Worm (Caenorhabditis elegans) whole organism, early embryonic: ENCODE results near the gene Y69E1A.8.

ENCODE experiments used
- B0310.2 ChIP-seq: sonication (generic microtip); optimal IDR thresholded peaks from 2 replicates; lab custom pipeline; 2016; ENCODE audit warnings: mild to moderate bottlenecking, missing genetic modification characterization, missing compliant biosample characterization
- F13C5.2 ChIP-seq: sonication (generic microtip); optimal IDR thresholded peaks from 2 replicates; lab custom pipeline; 2017; ENCODE audit warnings: mild to moderate bottlenecking, missing genetic modification characterization, inconsistent platforms, missing compliant biosample characterization
- aly-1 ChIP-seq: sonication (generic microtip); optimal IDR thresholded peaks from 2 replicates; lab custom pipeline; 2016; ENCODE audit warnings: missing genetic modification characterization, missing compliant biosample characterization
- ama-1 ChIP-seq: fragments of 150-350 bp; optimal IDR thresholded peaks from 2 replicates; lab custom pipeline; 2014
- ceh-13 ChIP-seq: fragments of 200-800 bp; sonication (Bioruptor generic); optimal IDR thresholded peaks from 2 replicates; lab custom pipeline; 2018; ENCODE audit warnings: mild to moderate bottlenecking, missing genetic modification characterization, missing compliant biosample characterization
- ceh-36 ChIP-seq: sonication (generic microtip); optimal IDR thresholded peaks from 2 replicates; lab custom pipeline; 2016; ENCODE audit warnings: missing genetic modification characterization, inconsistent platforms, missing compliant biosample characterization
- ets-7 ChIP-seq: sonication (generic microtip); optimal IDR thresholded peaks from 2 replicates; lab custom pipeline; 2016; ENCODE audit warnings: missing genotype, missing genetic modification characterization, missing compliant biosample characterization
- flt-1 ChIP-seq: fragments of 200-800 bp; sonication (Bioruptor generic); IDR thresholded peaks from 2 replicates; pipeline ENCODE4 v1.3.6; 2022; ENCODE audit warnings: missing genetic modification characterization, missing compliant biosample characterization
- hmbx-1 ChIP-seq: sonication (generic microtip); optimal IDR thresholded peaks from 2 replicates; lab custom pipeline; 2016; ENCODE audit warnings: mild to moderate bottlenecking, missing genetic modification characterization, missing compliant biosample characterization
- hmg-4 ChIP-seq: fragments of 200-800 bp; sonication (Bioruptor generic); optimal IDR thresholded peaks from 2 replicates; lab custom pipeline; 2018; ENCODE audit warnings: mild to moderate bottlenecking, missing genetic modification characterization, missing compliant biosample characterization
- hnd-1 ChIP-seq: sonication (generic microtip); optimal IDR thresholded peaks from 2 replicates; lab custom pipeline; 2016; ENCODE audit warnings: missing genetic modification characterization, missing compliant biosample characterization
- pes-1 ChIP-seq: fragments of 200-800 bp; sonication (Bioruptor generic); IDR thresholded peaks from 2 replicates; pipeline ENCODE4 v1.3.6; 2022; ENCODE audit warnings: missing genetic modification reagents, missing genetic modification characterization, missing compliant biosample characterization
- scrt-1 ChIP-seq: fragments of 200-800 bp; sonication (Bioruptor generic); IDR thresholded peaks from 2 replicates; pipeline ENCODE4 v1.3.6; 2022; ENCODE audit warnings: missing genetic modification characterization, missing compliant biosample characterization
- sea-1 ChIP-seq: fragments of 200-800 bp; sonication (Bioruptor generic); conservative IDR thresholded peaks from 2 replicates; pipeline ENCODE4 v1.3.6; 2022; ENCODE audit warnings: missing genetic modification characterization, missing compliant biosample characterization
- tbx-11 ChIP-seq: fragments of 200-800 bp; sonication (Bioruptor generic); IDR thresholded peaks from 2 replicates; pipeline ENCODE4 v1.3.6; 2022; ENCODE audit warnings: missing genetic modification characterization, missing compliant biosample characterization
- tbx-37 ChIP-seq: fragments of 200-800 bp; sonication (Bioruptor generic); conservative IDR thresholded peaks from 2 replicates; pipeline ENCODE4 v1.3.6; 2022; ENCODE audit warnings: missing genetic modification reagents, missing genetic modification characterization, missing compliant biosample characterization
- tra-4 ChIP-seq: sonication (generic microtip); optimal IDR thresholded peaks from 2 replicates; lab custom pipeline; 2017; ENCODE audit warnings: missing genetic modification characterization, missing compliant biosample characterization

Gene Y69E1A.8

ce11 chrIV:11004273-11004672 is 37.9 kb downstream of the Y69E1A.8 start, which contains the start of gene F13H10.1:
Gene F13H10.1, plus strand, starts transcription at chrIV:11004573.
- TF ChIP-seq tbx-37 (GFP tag; lab: Robert Waterston, UW), result no peak
- TF ChIP-seq aly-1 (tag; lab: Kevin White, UChicago), result no peak

ce11 chrIV:11006383-11006782 is 40.0 kb downstream of the Y69E1A.8 start:
- TF ChIP-seq flt-1 (GFP tag; lab: Robert Waterston, UW) (no peak), F13C5.2 (no peak), hnd-1 (tag; lab: Kevin White, UChicago) (no peak), tbx-11 (GFP tag; lab: Robert Waterston, UW) (no peak), hmg-4 (no peak), sea-1 (GFP tag; lab: Robert Waterston, UW) (no peak), B0310.2 (tag; lab: Kevin White, UChicago) (no peak), pes-1 (GFP tag; lab: Robert Waterston, UW) (no peak), ama-1 (lab: Kevin White, UChicago) (no peak), aly-1 (tag; lab: Kevin White, UChicago) (no peak), scrt-1 (GFP tag; lab: Robert Waterston, UW) (no peak), tra-4 (tag; lab: Kevin White, UChicago) (no peak), ceh-36 (tag; lab: Kevin White, UChicago) (no peak), hmbx-1 (tag; lab: Kevin White, UChicago) (no peak), ets-7 (no peak), ceh-13 (no peak), tbx-37 (GFP tag; lab: Robert Waterston, UW) (no peak)

DNA sequence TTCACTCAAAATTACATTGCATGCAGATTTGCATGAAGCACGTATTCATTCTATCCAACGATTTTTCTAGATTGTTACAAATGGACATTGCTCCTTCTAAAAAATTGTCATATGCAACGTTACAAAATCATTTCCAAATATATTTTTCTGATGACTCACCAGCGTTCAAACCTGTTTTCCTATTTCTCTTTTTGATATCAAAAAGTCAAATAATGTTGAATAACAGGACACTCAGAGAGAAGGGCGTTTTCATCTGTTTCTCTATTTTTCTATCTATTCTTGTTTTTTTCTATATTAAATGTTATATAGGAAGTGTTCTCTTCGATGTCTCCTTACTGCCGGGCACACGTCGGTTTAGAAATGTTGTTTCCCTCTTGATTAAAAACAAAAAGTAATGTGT is 40.5 kb downstream of the Y69E1A.8 start:
- no peak for TF ChIP-seq hnd-1 (tag; lab: Kevin White, UChicago)
- TF ChIP-seq sea-1 (GFP tag; lab: Robert Waterston, UW), result no peak

DNA sequence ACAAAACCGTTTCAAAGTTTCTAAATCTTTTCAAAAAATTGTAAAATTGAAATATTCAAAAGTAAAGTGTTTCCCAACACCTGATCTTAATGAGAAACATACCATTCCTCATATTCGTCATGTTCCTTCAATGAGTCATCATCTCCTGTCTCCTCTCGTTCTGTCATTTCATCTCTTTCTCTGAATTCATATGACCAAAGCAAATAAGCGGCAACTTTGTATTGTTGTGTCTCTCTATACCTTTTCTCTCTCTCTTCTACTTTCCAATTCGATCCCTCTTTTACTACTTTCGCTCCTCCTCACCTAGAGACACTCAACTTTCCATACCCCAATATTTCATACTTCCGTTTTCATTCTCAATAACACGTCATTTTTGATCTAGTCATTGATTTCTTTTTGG is 41.9 kb downstream of the Y69E1A.8 start:
- TF ChIP-seq ets-7, result no peak
- no peak for TF ChIP-seq tbx-11 (GFP tag; lab: Robert Waterston, UW)
- TF ChIP-seq tbx-37 (GFP tag; lab: Robert Waterston, UW), result no peak
- TF ChIP-seq flt-1 (GFP tag; lab: Robert Waterston, UW), result no peak
- no peak for TF ChIP-seq scrt-1 (GFP tag; lab: Robert Waterston, UW)
- TF ChIP-seq hmbx-1 (tag; lab: Kevin White, UChicago), result no peak
- TF ChIP-seq F13C5.2, result no peak
- TF ChIP-seq hnd-1 (tag; lab: Kevin White, UChicago), result no peak
- TF ChIP-seq hmg-4, result no peak
- TF ChIP-seq pes-1 (GFP tag; lab: Robert Waterston, UW), result no peak
- TF ChIP-seq tra-4 (tag; lab: Kevin White, UChicago), result no peak
- TF ChIP-seq ceh-13, result no peak
- TF ChIP-seq B0310.2 (tag; lab: Kevin White, UChicago), result no peak
- TF ChIP-seq aly-1 (tag; lab: Kevin White, UChicago), result no peak
- no peak for TF ChIP-seq ceh-36 (tag; lab: Kevin White, UChicago)

DNA sequence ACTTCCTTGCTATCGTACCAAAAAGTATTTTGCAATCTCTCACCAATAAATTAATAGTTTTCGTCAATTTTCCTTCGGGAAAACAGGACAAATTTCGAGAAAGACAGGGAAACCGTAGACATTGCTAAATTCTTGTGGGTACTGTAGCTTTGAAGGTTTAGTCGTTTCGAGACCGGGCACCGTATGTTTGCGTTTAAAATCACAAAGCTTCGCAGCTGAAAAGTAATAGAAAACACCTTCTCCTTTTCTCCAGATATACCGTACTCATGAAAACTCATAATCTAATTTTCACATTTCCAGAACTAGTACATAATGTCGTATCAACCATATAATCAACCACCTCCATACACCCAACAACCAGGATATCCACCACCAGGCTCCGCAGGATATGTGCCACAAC is 42.6 kb downstream of the Y69E1A.8 start, which contains the start of gene F13H10.6:
TSS of gene F13H10.6 (plus strand) at position 301 of the 400 bp plus-strand sequence.
- TF ChIP-seq ets-7, result no peak
- no peak for TF ChIP-seq aly-1 (tag; lab: Kevin White, UChicago)
- no peak for TF ChIP-seq hnd-1 (tag; lab: Kevin White, UChicago)
- TF ChIP-seq hmg-4, result no peak
- TF ChIP-seq ceh-36 (tag; lab: Kevin White, UChicago), result no peak
- no peak for TF ChIP-seq scrt-1 (GFP tag; lab: Robert Waterston, UW)
- TF ChIP-seq pes-1 (GFP tag; lab: Robert Waterston, UW), result no peak
- TF ChIP-seq hmbx-1 (tag; lab: Kevin White, UChicago), result no peak
- TF ChIP-seq B0310.2 (tag; lab: Kevin White, UChicago), result no peak
- no peak for TF ChIP-seq tra-4 (tag; lab: Kevin White, UChicago)
- no peak for TF ChIP-seq tbx-11 (GFP tag; lab: Robert Waterston, UW)
- TF ChIP-seq ceh-13, result no peak

ce11 chrIV:11009928-11010327 is 43.5 kb downstream of the Y69E1A.8 start:
- TF ChIP-seq aly-1 (tag; lab: Kevin White, UChicago) (no peak), scrt-1 (GFP tag; lab: Robert Waterston, UW) (no peak), ets-7 (no peak), tbx-37 (GFP tag; lab: Robert Waterston, UW) (no peak), flt-1 (GFP tag; lab: Robert Waterston, UW) (no peak), tra-4 (tag; lab: Kevin White, UChicago) (no peak), F13C5.2 (no peak), ceh-13 (no peak), tbx-11 (GFP tag; lab: Robert Waterston, UW) (no peak), hmbx-1 (tag; lab: Kevin White, UChicago) (no peak), pes-1 (GFP tag; lab: Robert Waterston, UW) (no peak), hmg-4 (no peak), sea-1 (GFP tag; lab: Robert Waterston, UW) (no peak), ceh-36 (tag; lab: Kevin White, UChicago) (no peak), hnd-1 (tag; lab: Kevin White, UChicago) (no peak)

DNA sequence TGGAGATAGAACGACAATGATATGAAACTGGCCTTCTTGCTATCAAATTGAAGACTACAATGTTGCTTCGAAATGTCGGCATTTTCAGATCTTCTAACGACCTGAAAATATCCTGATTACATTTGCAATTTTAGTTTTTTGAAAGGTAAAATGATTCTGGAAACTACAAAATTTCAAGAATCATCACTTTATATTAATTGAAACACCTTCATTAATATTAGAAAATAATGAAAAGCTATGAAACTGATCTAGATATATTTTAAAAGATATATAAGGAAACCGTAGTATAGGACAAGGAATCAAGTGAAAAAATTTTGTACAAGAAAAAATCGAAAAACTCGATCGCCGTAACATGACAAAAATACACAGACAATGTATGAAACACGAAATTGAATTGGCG is 45.5 kb downstream of the Y69E1A.8 start, which contains the start of gene ndx-9:
TSS of gene ndx-9 (minus strand) at position 101 of the 400 bp plus-strand sequence.
- no peak for TF ChIP-seq F13C5.2
- no peak for TF ChIP-seq hnd-1 (tag; lab: Kevin White, UChicago)
- TF ChIP-seq flt-1 (GFP tag; lab: Robert Waterston, UW), result no peak
- TF ChIP-seq ama-1 (lab: Kevin White, UChicago), result no peak
- no peak for TF ChIP-seq pes-1 (GFP tag; lab: Robert Waterston, UW)
- TF ChIP-seq sea-1 (GFP tag; lab: Robert Waterston, UW), result no peak
- no peak for TF ChIP-seq ets-7
- no peak for TF ChIP-seq B0310.2 (tag; lab: Kevin White, UChicago)
- TF ChIP-seq aly-1 (tag; lab: Kevin White, UChicago), result no peak
- TF ChIP-seq tra-4 (tag; lab: Kevin White, UChicago), result no peak
- no peak for TF ChIP-seq hmg-4
- TF ChIP-seq hmbx-1 (tag; lab: Kevin White, UChicago), result no peak
- no peak for TF ChIP-seq ceh-36 (tag; lab: Kevin White, UChicago)
- no peak for TF ChIP-seq scrt-1 (GFP tag; lab: Robert Waterston, UW)
- TF ChIP-seq tbx-37 (GFP tag; lab: Robert Waterston, UW), result no peak
- no peak for TF ChIP-seq ceh-13
- no peak for TF ChIP-seq tbx-11 (GFP tag; lab: Robert Waterston, UW)
